Fruit fly (Drosophila melanogaster) whole organism, wandering third instar larva: ENCODE measurements around the gene Prx1.

Source experiments
- CG32264 ChIP-seq: fragments of 200-800 bp; sonication (Bioruptor generic); optimal IDR thresholded peaks from 2 replicates; lab custom pipeline; 2016; ENCODE audit warnings: missing biosample characterization, missing genetic modification characterization
- CG9705 ChIP-seq: fragments of 200-800 bp; sonication (Bioruptor generic); optimal IDR thresholded peaks from 2 replicates; lab custom pipeline; 2018; ENCODE audit warnings: missing biosample characterization, mild to moderate bottlenecking, missing genetic modification characterization
- CrebA ChIP-seq: fragments of 200-800 bp; sonication (Bioruptor generic); optimal IDR thresholded peaks from 2 replicates; lab custom pipeline; 2016; ENCODE audit warnings: missing biosample characterization, mild to moderate bottlenecking, missing genetic modification characterization, borderline replicate concordance
- Dfd ChIP-seq: fragments of >200 bp; optimal IDR thresholded peaks from 2 replicates; lab custom pipeline; 2017; ENCODE audit warnings: missing biosample characterization, missing genetic modification characterization
- Dif ChIP-seq: fragments of 200-275, 200-300 bp; sonication (Bioruptor generic); optimal IDR thresholded peaks from 2 replicates; lab custom pipeline; 2018; ENCODE audit warnings: missing biosample characterization, missing genetic modification characterization; ENCODE audit not compliant: partially characterized antibody
- GATAd ChIP-seq: sonication (Bioruptor generic); optimal IDR thresholded peaks from 2 replicates; lab custom pipeline; 2016; ENCODE audit warnings: missing biosample characterization, missing genetic modification characterization
- HLH106 ChIP-seq: fragments of 200-800 bp; optimal IDR thresholded peaks from 3 replicates; lab custom pipeline; 2019; ENCODE audit warnings: missing biosample characterization, mild to moderate bottlenecking, missing genetic modification characterization, moderate library complexity
- Hr78 ChIP-seq: fragments of >200 bp; optimal IDR thresholded peaks from 2 replicates; lab custom pipeline; 2017; ENCODE audit warnings: missing biosample characterization, missing genetic modification characterization
- Hr83 ChIP-seq: fragments of 200-300 bp; sonication (Bioruptor generic); optimal IDR thresholded peaks from 2 replicates; lab custom pipeline; 2016; ENCODE audit warnings: missing biosample characterization, mild to moderate bottlenecking, missing genetic modification characterization, moderate library complexity; ENCODE audit not compliant: poor library complexity, severe bottlenecking
- Jra ChIP-seq: sonication (Bioruptor generic); optimal IDR thresholded peaks from 2 replicates; lab custom pipeline; 2016; ENCODE audit warnings: missing biosample characterization, missing genetic modification characterization
- Myc ChIP-seq: fragments of >200 bp; optimal IDR thresholded peaks from 2 replicates; lab custom pipeline; 2017
- N ChIP-seq: fragments of >200 bp; optimal IDR thresholded peaks from 2 replicates; lab custom pipeline; 2018; ENCODE audit warnings: missing biosample characterization, missing external identifiers, missing genetic modification characterization
- OdsH ChIP-seq: fragments of 200-800 bp; sonication (Bioruptor generic); optimal IDR thresholded peaks from 2 replicates; lab custom pipeline; 2016; ENCODE audit warnings: missing biosample characterization, mild to moderate bottlenecking, missing genetic modification characterization
- Rel ChIP-seq, 2 experiments: fragments of 200-800 bp; sonication (Bioruptor generic) in 1 of 2; optimal IDR thresholded peaks; 2 replicates in 1 of 2; 3 replicates in 1 of 2; lab custom pipeline; 2016 to 2019; ENCODE audit warnings: mild to moderate bottlenecking in 2 of 2, missing biosample characterization in 2 of 2, missing genetic modification characterization in 2 of 2, moderate library complexity in 1 of 2
- Sp1 ChIP-seq: fragments of 200-800 bp; sonication (Bioruptor generic); optimal IDR thresholded peaks from 3 replicates; lab custom pipeline; 2019; ENCODE audit warnings: missing biosample characterization, mild to moderate bottlenecking, missing genetic modification characterization, moderate library complexity
- Vsx2 ChIP-seq: fragments of 200-300, 225-300 bp; sonication (Bioruptor generic); optimal IDR thresholded peaks from 2 replicates; lab custom pipeline; 2018; ENCODE audit warnings: missing biosample characterization, missing genetic modification characterization; ENCODE audit not compliant: partially characterized antibody
- br ChIP-seq: fragments of 200-800 bp; sonication (Bioruptor generic); optimal IDR thresholded peaks from 2 replicates; lab custom pipeline; 2016; ENCODE audit warnings: missing biosample characterization, missing genetic modification characterization
- dmrt93B ChIP-seq: fragments of 200-800 bp; sonication (Bioruptor generic); optimal IDR thresholded peaks from 2 replicates; lab custom pipeline; 2018; ENCODE audit warnings: missing biosample characterization, mild to moderate bottlenecking, missing genetic modification characterization
- dsf ChIP-seq: sonication (Bioruptor generic); optimal IDR thresholded peaks from 2 replicates; lab custom pipeline; 2016; ENCODE audit warnings: missing biosample characterization, missing genetic modification characterization, borderline replicate concordance
- ey ChIP-seq: fragments of 200-800 bp; sonication (Bioruptor generic); optimal IDR thresholded peaks from 2 replicates; lab custom pipeline; 2016; ENCODE audit warnings: missing biosample characterization, missing genetic modification characterization
- fru ChIP-seq: fragments of 200-800 bp; sonication (Bioruptor generic); optimal IDR thresholded peaks from 3 replicates; lab custom pipeline; 2016; ENCODE audit warnings: missing biosample characterization, mild to moderate bottlenecking, missing genetic modification characterization
- jim ChIP-seq: fragments of 175-275, 200-325 bp; sonication (Bioruptor generic); optimal IDR thresholded peaks from 2 replicates; lab custom pipeline; 2016; ENCODE audit warnings: missing biosample characterization, mild to moderate bottlenecking, missing genetic modification characterization
- pan ChIP-seq: fragments of >200 bp; optimal IDR thresholded peaks from 2 replicates; lab custom pipeline; 2017
- psq ChIP-seq: fragments of 200-800 bp; sonication (Bioruptor generic); optimal IDR thresholded peaks from 3 replicates; lab custom pipeline; 2017; ENCODE audit warnings: missing biosample characterization, mild to moderate bottlenecking, missing genetic modification characterization, moderate library complexity
- sv ChIP-seq: fragments of 200-800 bp; sonication (Bioruptor generic); optimal IDR thresholded peaks from 3 replicates; lab custom pipeline; 2016; ENCODE audit warnings: missing biosample characterization, missing genetic modification characterization
- tai ChIP-seq: sonication (Bioruptor generic); optimal IDR thresholded peaks from 2 replicates; lab custom pipeline; 2016; ENCODE audit warnings: missing biosample characterization, missing genetic modification characterization

The Prx1 gene

dm6 chr3L:15207544-15207943, at the start of gene Prx1:
TSS of gene Prx1 (plus strand) at chr3L:15207844.
- no peak for TF ChIP-seq OdsH (GFP tag; lab: Kevin White, UChicago)

dm6 chr3L:15158330-15159114, 49.1 kb upstream of the Prx1 start, which contains the start of the genes Msh6 and Prp31:
TSS of gene Msh6 (minus strand) at chr3L:15158562.
TSS of gene Prp31 (plus strand) at chr3L:15159100.
- TF ChIP-seq psq (GFP tag; lab: Kevin White, UChicago) (peak; percentile 40), Sp1 (peak; percentile 61), CrebA (GFP tag; lab: Kevin White, UChicago) (no peak), sv (GFP tag; lab: Kevin White, UChicago) (peak; percentile 35), tai (GFP tag; lab: Kevin White, UChicago) (no peak), OdsH (GFP tag; lab: Kevin White, UChicago) (no peak), br (GFP tag; lab: Kevin White, UChicago) (no peak), fru (no peak), ey (GFP tag; lab: Kevin White, UChicago) (peak; percentile 46), CG9705 (GFP tag; lab: Kevin White, UChicago) (peak; percentile 60), Jra (GFP tag; lab: Kevin White, UChicago) (no peak), Hr83 (GFP tag; lab: Kevin White, UChicago) (no peak), pan (lab: Kevin White, UChicago) (no peak), CG32264 (GFP tag; lab: Kevin White, UChicago) (no peak), Rel (GFP tag; optimal IDR thresholded peaks at IDR 0.05; lab: Kevin White, UChicago) (no peak), Rel (tag; optimal IDR thresholded peaks at IDR 0.05; lab: Kevin White, UChicago) (no peak), HLH106 (tag; lab: Kevin White, UChicago) (peak; percentile 63)

dm6 chr3L:15161549-15161948, 46.1 kb upstream of the Prx1 start, which contains the start of gene CG6878:
TSS of gene CG6878 (plus strand) at chr3L:15161817.
- TF ChIP-seq Rel (GFP tag; optimal IDR thresholded peaks at IDR 0.05; lab: Kevin White, UChicago) (no peak), Rel (tag; optimal IDR thresholded peaks at IDR 0.05; lab: Kevin White, UChicago) (peak; percentile 9), Hr83 (GFP tag; lab: Kevin White, UChicago) (peak; percentile 34), sv (GFP tag; lab: Kevin White, UChicago) (no peak), Dfd (GFP tag; lab: Kevin White, UChicago) (no peak), N (GFP tag; lab: Kevin White, UChicago) (peak; percentile 51), CG9705 (GFP tag; lab: Kevin White, UChicago) (peak; percentile 10), Myc (lab: Kevin White, UChicago) (peak; percentile 47)

dm6 chr3L:15162005-15162404, 45.6 kb upstream of the Prx1 start:
- TF ChIP-seq psq (GFP tag; lab: Kevin White, UChicago) = no peak

dm6 chr3L:15162988-15163387, 44.7 kb upstream of the Prx1 start:
- TF ChIP-seq CG9705 (GFP tag; lab: Kevin White, UChicago) (no peak), dmrt93B (GFP tag; lab: Kevin White, UChicago) (no peak), tai (GFP tag; lab: Kevin White, UChicago) (no peak), N (GFP tag; lab: Kevin White, UChicago) (no peak), Myc (lab: Kevin White, UChicago) (no peak), Sp1 (no peak), GATAd (no peak), dsf (no peak), Hr78 (GFP tag; lab: Kevin White, UChicago) (no peak), Dfd (GFP tag; lab: Kevin White, UChicago) (no peak), psq (GFP tag; lab: Kevin White, UChicago) (no peak), sv (GFP tag; lab: Kevin White, UChicago) (no peak), HLH106 (tag; lab: Kevin White, UChicago) (no peak), Dif (GFP tag; lab: Kevin White, UChicago) (no peak), Rel (GFP tag; optimal IDR thresholded peaks at IDR 0.05; lab: Kevin White, UChicago) (no peak), Rel (tag; optimal IDR thresholded peaks at IDR 0.05; lab: Kevin White, UChicago) (no peak), pan (lab: Kevin White, UChicago) (no peak), Vsx2 (GFP tag; lab: Kevin White, UChicago) (no peak), jim (GFP tag; lab: Kevin White, UChicago) (no peak)
